Fruit fly (Drosophila melanogaster): ENCODE data around the gene CG8851.

The CG8851 gene

DNA sequence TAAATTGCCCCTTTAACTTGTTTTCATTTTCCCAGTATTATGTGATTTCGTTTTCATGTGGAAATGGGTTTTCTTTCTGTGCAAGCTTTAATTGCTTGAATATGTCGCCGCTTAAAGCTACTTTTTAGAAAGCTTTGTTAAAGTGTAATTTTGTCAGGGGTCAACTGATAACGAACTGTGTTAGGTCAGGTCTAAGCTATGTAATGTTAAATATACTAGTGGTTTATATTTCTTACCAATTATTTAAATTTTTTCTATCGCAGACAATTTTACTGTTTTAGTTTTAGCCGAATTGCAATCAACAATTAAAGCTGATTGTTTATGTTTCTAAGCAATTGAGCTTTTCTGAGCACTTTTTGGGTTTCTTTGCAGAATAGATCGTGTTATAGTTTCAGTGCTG, 13.2 kb upstream of the CG8851 start:
- no peak for TF ChIP-seq rn (GFP tag; IDR thresholded peaks at IDR 0.05)
- no peak for TF ChIP-seq CG8159 (tag; optimal IDR thresholded peaks at IDR 0.05)
- no peak for TF ChIP-seq CG8301 (tag; optimal IDR thresholded peaks at IDR 0.05)
- TF ChIP-seq CG12605 (GFP tag; IDR thresholded peaks at IDR 0.05), result no peak
- no peak for TF ChIP-seq fd96Ca (GFP tag; IDR thresholded peaks at IDR 0.05)
- TF ChIP-seq EcR (GFP tag; optimal IDR thresholded peaks at IDR 0.05), result no peak
- TF ChIP-seq Snoo (tag; optimal IDR thresholded peaks at IDR 0.05), result no peak
- no peak for TF ChIP-seq D1 (tag; optimal IDR thresholded peaks at IDR 0.05)

DNA sequence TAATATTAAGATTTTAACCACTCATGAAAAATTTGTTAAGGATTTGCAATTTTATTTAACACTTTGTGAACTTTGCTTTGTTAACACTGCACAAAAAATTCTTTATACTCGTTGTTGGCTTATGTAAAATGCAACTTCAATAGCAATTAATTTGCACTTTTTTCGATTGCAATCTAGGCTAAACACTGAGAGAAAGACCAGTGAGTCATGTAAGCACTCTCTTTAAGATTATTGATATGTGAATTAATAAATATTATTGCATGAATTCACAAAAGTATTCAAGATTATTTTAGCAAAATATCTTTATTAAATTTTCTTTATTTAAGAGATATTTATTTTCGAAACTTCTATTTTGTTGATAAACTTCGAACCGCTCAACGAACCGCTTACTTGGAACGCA, 12.7 kb upstream of the CG8851 start:
- TF ChIP-seq CG8301 (tag; optimal IDR thresholded peaks at IDR 0.05), result no peak
- TF ChIP-seq Ets98B (GFP tag; IDR thresholded peaks at IDR 0.05), result 0 out of 2 replicates have a peak, but pooled peaks have one; percentile 36

- TF ChIP-seq CG4496 (GFP tag; IDR thresholded peaks at IDR 0.05) (peak; percentile 46; the same call in 2 of the 3 replicates), CG8301 (tag; optimal IDR thresholded peaks at IDR 0.05) (no peak), Snoo (tag; optimal IDR thresholded peaks at IDR 0.05) (no peak), Ets98B (GFP tag; IDR thresholded peaks at IDR 0.05) (no peak), Pif1B (GFP tag; optimal IDR thresholded peaks at IDR 0.05) (no peak), fd96Ca (GFP tag; IDR thresholded peaks at IDR 0.05) (peak; percentile 41; the same call in 1 of the 3 replicates), CG9948 (tag; optimal IDR thresholded peaks at IDR 0.05) (no peak)
Measured at dm6 chr2L:3507209-3508164, 12.0 kb upstream of the CG8851 start, which contains the start of gene tim. Gene tim, minus strand, starts transcription at chr2L:3508119.

dm6 chr2L:3510002-3510401, 9.5 kb upstream of the CG8851 start, which contains the start of gene CG31954:
Gene CG31954, minus strand, starts transcription at chr2L:3510102.
- no peak for TF ChIP-seq rn (GFP tag; IDR thresholded peaks at IDR 0.05)
- TF ChIP-seq CG8159 (tag; optimal IDR thresholded peaks at IDR 0.05), result no peak
- TF ChIP-seq CG34367 (tag; optimal IDR thresholded peaks at IDR 0.05), result no peak
- TF ChIP-seq Snoo (tag; optimal IDR thresholded peaks at IDR 0.05), result no peak
- no peak for TF ChIP-seq CG14655 (GFP tag; optimal IDR thresholded peaks at IDR 0.05)
- TF ChIP-seq CG15710 (tag; optimal IDR thresholded peaks at IDR 0.05), result no peak

dm6 chr2L:3514569-3515191, 4.8 kb upstream of the CG8851 start, which contains the start of the genes LeuRS and CG17593:
Gene LeuRS, minus strand, starts transcription at chr2L:3514656.
Gene CG17593, plus strand, starts transcription at chr2L:3514872.
- TF ChIP-seq Pif1B (GFP tag; optimal IDR thresholded peaks at IDR 0.05), result no peak

DNA sequence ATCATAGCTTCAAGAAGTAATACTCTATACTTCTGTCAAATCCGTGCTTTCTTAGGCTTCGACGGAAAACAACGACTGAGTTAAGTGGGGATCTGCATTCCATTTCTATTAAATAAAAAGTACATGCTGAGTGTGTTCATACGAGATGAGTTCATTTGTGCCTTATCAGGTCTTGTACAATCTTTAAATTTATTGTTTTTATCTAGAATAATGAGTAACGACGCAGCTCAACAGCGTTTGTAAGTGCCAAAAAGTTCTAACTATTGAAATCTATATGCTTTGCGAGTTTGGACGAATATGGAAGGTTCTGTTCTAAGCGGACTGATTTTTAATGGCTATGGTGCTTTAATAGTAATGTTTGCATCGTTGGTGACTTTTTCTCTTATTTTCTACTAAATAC, 4.5 kb downstream of the CG8851 start, which contains the start of gene Sr-CIV:
Gene Sr-CIV, minus strand, starts transcription at position 101 of the 400 bp plus-strand sequence.
- TF ChIP-seq CG13204 (GFP tag; optimal IDR thresholded peaks at IDR 0.05), result no peak
- TF ChIP-seq CG8159 (tag; optimal IDR thresholded peaks at IDR 0.05), result no peak
- TF ChIP-seq CG34367 (tag; optimal IDR thresholded peaks at IDR 0.05), result no peak
- TF ChIP-seq Pif1A (GFP tag; optimal IDR thresholded peaks at IDR 0.05), result no peak
- TF ChIP-seq CG15710 (tag; optimal IDR thresholded peaks at IDR 0.05), result no peak
- no peak for TF ChIP-seq CG9948 (tag; optimal IDR thresholded peaks at IDR 0.05)
- TF ChIP-seq CG4496 (GFP tag; IDR thresholded peaks at IDR 0.05), result no peak
- no peak for TF ChIP-seq CG12605 (GFP tag; IDR thresholded peaks at IDR 0.05)
- TF ChIP-seq CG14655 (GFP tag; optimal IDR thresholded peaks at IDR 0.05), result no peak
- no peak for TF ChIP-seq CG17806 (tag; optimal IDR thresholded peaks at IDR 0.05)
- no peak for TF ChIP-seq D1 (tag; optimal IDR thresholded peaks at IDR 0.05)

dm6 chr2L:3524729-3525181, 5.3 kb downstream of the CG8851 start, which contains the start of gene CG8852:
Gene CG8852, plus strand, starts transcription at chr2L:3525131.
- no peak for TF ChIP-seq EcR (GFP tag; optimal IDR thresholded peaks at IDR 0.05)
- no peak for TF ChIP-seq CG15710 (tag; optimal IDR thresholded peaks at IDR 0.05)
- no peak for TF ChIP-seq gl (tag; optimal IDR thresholded peaks at IDR 0.05)
- no peak for TF ChIP-seq Ets98B (GFP tag; IDR thresholded peaks at IDR 0.05)
- no peak for TF ChIP-seq Snoo (tag; optimal IDR thresholded peaks at IDR 0.05)
- no peak for TF ChIP-seq CG9948 (tag; optimal IDR thresholded peaks at IDR 0.05)
- no peak for TF ChIP-seq CG13204 (GFP tag; optimal IDR thresholded peaks at IDR 0.05)
- no peak for TF ChIP-seq CG12605 (GFP tag; IDR thresholded peaks at IDR 0.05)
- no peak for TF ChIP-seq CG14655 (GFP tag; optimal IDR thresholded peaks at IDR 0.05)
- TF ChIP-seq CG4496 (GFP tag; IDR thresholded peaks at IDR 0.05), result no peak
- TF ChIP-seq CG34367 (tag; optimal IDR thresholded peaks at IDR 0.05), result no peak
- TF ChIP-seq CG8301 (tag; optimal IDR thresholded peaks at IDR 0.05), result no peak
- TF ChIP-seq Pif1B (GFP tag; optimal IDR thresholded peaks at IDR 0.05), result no peak
- TF ChIP-seq Pif1A (GFP tag; optimal IDR thresholded peaks at IDR 0.05), result no peak
- TF ChIP-seq CG32121 (GFP tag; IDR thresholded peaks at IDR 0.05), result no peak
- TF ChIP-seq CG17806 (tag; optimal IDR thresholded peaks at IDR 0.05), result no peak
- no peak for TF ChIP-seq fd96Ca (GFP tag; IDR thresholded peaks at IDR 0.05)
- no peak for TF ChIP-seq CG10348 (GFP tag; IDR thresholded peaks at IDR 0.05)
- no peak for TF ChIP-seq rn (GFP tag; IDR thresholded peaks at IDR 0.05)
- TF ChIP-seq D1 (tag; optimal IDR thresholded peaks at IDR 0.05), result no peak

Measured in whole organism, pupa.